Fruit fly (Drosophila melanogaster): Measurements from ENCODE around the gene mub.

- TF ChIP-seq tap (tag; optimal IDR thresholded peaks at IDR 0.05) (no peak), HLH54F (GFP tag; optimal IDR thresholded peaks at IDR 0.05) (no peak), bowl (GFP tag; IDR thresholded peaks at IDR 0.05) (no peak), Hr39 (optimal IDR thresholded peaks at IDR 0.05) (no peak), psq (GFP tag; optimal IDR thresholded peaks at IDR 0.05) (no peak)
Measured at dm6 chr3L:21892699-21893098, 48.1 kb downstream of the mub start.

All from whole organism, embryonic.